Worm (Caenorhabditis elegans) whole organism, L2 larva: ENCODE data around the gene F09C8.1.

Experiments
- F13H6.1 ChIP-seq: sonication (generic microtip); optimal IDR thresholded peaks from 2 replicates; lab custom pipeline; 2016; ENCODE audit warnings: missing genetic modification characterization, missing compliant biosample characterization
- R02D3.7 ChIP-seq: fragments of 150-350 bp; optimal IDR thresholded peaks from 2 replicates; lab custom pipeline; 2014; ENCODE audit warnings: missing biosample characterization, missing genetic modification characterization
- Y55F3AM.14 ChIP-seq: fragments of 200-800 bp; sonication (Bioruptor generic); optimal IDR thresholded peaks from 2 replicates; lab custom pipeline; 2018; ENCODE audit warnings: mild to moderate bottlenecking, missing genetic modification characterization, missing compliant biosample characterization
- ZK546.5 ChIP-seq: sonication (generic microtip); optimal IDR thresholded peaks from 2 replicates; lab custom pipeline; 2017; ENCODE audit warnings: missing biosample characterization, missing genetic modification characterization
- alr-1 ChIP-seq: fragments of 150-350 bp; optimal IDR thresholded peaks from 2 replicates; lab custom pipeline; 2014; ENCODE audit warnings: missing biosample characterization, missing genetic modification characterization
- ama-1 ChIP-seq: fragments of 150-350 bp; optimal IDR thresholded peaks from 2 replicates; lab custom pipeline; 2018; ENCODE audit warnings: inconsistent platforms
- blmp-1 ChIP-seq: sonication (generic microtip); optimal IDR thresholded peaks from 2 replicates; lab custom pipeline; 2017; ENCODE audit warnings: missing genetic modification characterization, mild to moderate bottlenecking, missing compliant biosample characterization, antibody characterized with exemption, moderate library complexity; ENCODE audit not compliant: insufficient read depth
- ceh-16 ChIP-seq: fragments of 150-350 bp; optimal IDR thresholded peaks from 2 replicates; lab custom pipeline; 2014; ENCODE audit warnings: missing biosample characterization, missing genetic modification characterization
- ceh-82 ChIP-seq: fragments of 150-350 bp; optimal IDR thresholded peaks from 2 replicates; lab custom pipeline; 2014; ENCODE audit warnings: missing biosample characterization, missing genetic modification characterization
- dmd-4 ChIP-seq: sonication (generic microtip); optimal IDR thresholded peaks from 2 replicates; lab custom pipeline; 2017; ENCODE audit warnings: missing biosample characterization, missing genetic modification characterization
- egl-27 ChIP-seq: sonication (generic microtip); optimal IDR thresholded peaks from 3 replicates; lab custom pipeline; 2017; ENCODE audit warnings: missing biosample characterization, missing genetic modification reagents, missing genetic modification characterization
- elt-1 ChIP-seq: fragments of 150-350 bp; optimal IDR thresholded peaks from 2 replicates; lab custom pipeline; 2014; ENCODE audit warnings: missing biosample characterization, missing genetic modification characterization
- elt-3 ChIP-seq: sonication (generic microtip); optimal IDR thresholded peaks from 2 replicates; lab custom pipeline; 2017; ENCODE audit warnings: missing biosample characterization, missing genetic modification characterization
- fos-1 ChIP-seq: fragments of 150-350 bp; optimal IDR thresholded peaks from 2 replicates; lab custom pipeline; 2014; ENCODE audit warnings: missing biosample characterization, missing genetic modification characterization
- gmeb-1 ChIP-seq: fragments of 150-350 bp; optimal IDR thresholded peaks from 2 replicates; lab custom pipeline; 2014; ENCODE audit warnings: missing biosample characterization, missing genetic modification characterization
- lin-11 ChIP-seq: fragments of 150-350 bp; sonication (generic microtip); optimal IDR thresholded peaks from 2 replicates; lab custom pipeline; 2014; ENCODE audit warnings: missing biosample characterization, missing genetic modification characterization, inconsistent platforms, mixed read lengths
- lin-13 ChIP-seq: fragments of 150-350 bp; optimal IDR thresholded peaks from 2 replicates; lab custom pipeline; 2014; ENCODE audit warnings: missing biosample characterization, missing genetic modification reagents, missing genetic modification characterization
- lin-39 ChIP-seq: fragments of 150-350 bp; optimal IDR thresholded peaks from 2 replicates; lab custom pipeline; 2014; ENCODE audit warnings: missing biosample characterization, missing genetic modification reagents, missing genetic modification characterization
- lsy-2 ChIP-seq, 2 experiments: fragments of 150-350 bp in 1 of 2; sonication (generic microtip) in 1 of 2; optimal IDR thresholded peaks; 2 replicates each; lab custom pipeline; 2014 to 2017; ENCODE audit warnings: missing biosample characterization in 2 of 2, missing genetic modification characterization in 2 of 2
- mab-5 ChIP-seq: fragments of 150-350 bp; optimal IDR thresholded peaks from 2 replicates; lab custom pipeline; 2014; ENCODE audit warnings: missing biosample characterization, missing genetic modification characterization
- nhr-12 ChIP-seq: fragments of 150-350 bp; optimal IDR thresholded peaks from 2 replicates; lab custom pipeline; 2014; ENCODE audit warnings: missing biosample characterization, missing genetic modification characterization
- nhr-129 ChIP-seq: fragments of 150-350 bp; optimal IDR thresholded peaks from 2 replicates; lab custom pipeline; 2014; ENCODE audit warnings: missing biosample characterization, missing genetic modification characterization
- nhr-21 ChIP-seq: fragments of 150-350 bp; optimal IDR thresholded peaks from 2 replicates; lab custom pipeline; 2014; ENCODE audit warnings: missing biosample characterization, missing genetic modification characterization
- nhr-237 ChIP-seq: fragments of 150-350 bp; optimal IDR thresholded peaks from 2 replicates; lab custom pipeline; 2014; ENCODE audit warnings: missing biosample characterization, missing genetic modification characterization
- nhr-25 ChIP-seq: fragments of 150-350 bp; sonication (generic microtip); optimal IDR thresholded peaks from 3 replicates; lab custom pipeline; 2014; ENCODE audit warnings: missing biosample characterization, missing genetic modification characterization
- nhr-6 ChIP-seq: fragments of 150-350 bp; optimal IDR thresholded peaks from 2 replicates; lab custom pipeline; 2014; ENCODE audit warnings: missing biosample characterization, missing genetic modification characterization
- peb-1 ChIP-seq: fragments of 150-350 bp; optimal IDR thresholded peaks from 2 replicates; lab custom pipeline; 2014; ENCODE audit warnings: missing biosample characterization, missing genetic modification characterization
- sem-4 ChIP-seq: fragments of 150-350 bp; optimal IDR thresholded peaks from 2 replicates; lab custom pipeline; 2014; ENCODE audit warnings: missing biosample characterization, missing genetic modification reagents, missing genetic modification characterization
- skn-1 ChIP-seq: sonication (generic microtip); optimal IDR thresholded peaks from 2 replicates; lab custom pipeline; 2017; ENCODE audit warnings: missing biosample characterization, missing genetic modification characterization
- sma-3 ChIP-seq: sonication (generic microtip); optimal IDR thresholded peaks from 2 replicates; lab custom pipeline; 2016; ENCODE audit warnings: missing genetic modification reagents, missing genetic modification characterization, missing compliant biosample characterization
- sma-9 ChIP-seq, 2 experiments: fragments of 150-350 bp in 1 of 2; sonication (generic microtip) in 1 of 2; optimal IDR thresholded peaks; 2 replicates each; lab custom pipeline; 2014 to 2016; ENCODE audit warnings: missing genetic modification characterization in 2 of 2, mild to moderate bottlenecking in 1 of 2, missing biosample characterization in 1 of 2, missing compliant biosample characterization in 1 of 2, missing genetic modification reagents in 1 of 2, moderate library complexity in 1 of 2
- snpc-4 ChIP-seq: fragments of 150-350 bp; optimal IDR thresholded peaks from 2 replicates; lab custom pipeline; 2014; ENCODE audit warnings: missing biosample characterization, missing genetic modification characterization
- unc-39 ChIP-seq: fragments of 150-350 bp; optimal IDR thresholded peaks from 2 replicates; lab custom pipeline; 2014; ENCODE audit warnings: missing biosample characterization, missing genetic modification characterization
- unc-62 ChIP-seq: fragments of 150-350 bp; optimal IDR thresholded peaks from 2 replicates; lab custom pipeline; 2014; ENCODE audit warnings: missing biosample characterization, missing genetic modification reagents, missing genetic modification characterization
- zag-1 ChIP-seq: fragments of 150-350 bp; optimal IDR thresholded peaks from 2 replicates; lab custom pipeline; 2014; ENCODE audit warnings: missing biosample characterization, missing genetic modification characterization
- ztf-1 ChIP-seq: fragments of 200-800 bp; sonication (Bioruptor generic); conservative IDR thresholded peaks from 2 replicates; pipeline ENCODE4 v1.3.6; 2022; ENCODE audit warnings: missing genetic modification characterization, missing compliant biosample characterization
- ztf-4 ChIP-seq: fragments of 150-350 bp; optimal IDR thresholded peaks from 2 replicates; lab custom pipeline; 2014; ENCODE audit warnings: missing biosample characterization, missing genetic modification characterization

Gene F09C8.1

DNA sequence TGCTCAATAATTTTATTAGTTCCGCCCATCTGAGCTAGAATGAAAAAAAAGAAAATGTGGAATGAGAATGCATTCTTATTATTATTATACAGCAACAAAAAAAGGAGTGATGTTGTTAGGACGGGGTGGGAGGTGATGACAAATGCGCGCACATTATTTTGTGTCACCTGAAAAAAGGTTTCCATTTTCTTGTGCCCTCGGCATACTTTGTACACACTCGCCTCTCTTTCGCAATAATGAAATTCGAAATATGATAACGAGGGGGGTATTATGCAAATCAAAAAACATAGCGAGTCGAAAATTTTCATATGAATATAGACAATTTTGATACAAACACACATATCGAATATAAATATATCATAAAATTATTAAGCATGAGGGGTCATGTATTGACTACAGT lies 4.0 kb downstream of the F09C8.1 start:
- TF ChIP-seq ceh-82 (tag; lab: Kevin White, UChicago) (no peak), F13H6.1 (tag; lab: Kevin White, UChicago) (no peak), dmd-4 (no peak), skn-1 (peak; percentile 40), alr-1 (no peak), lin-13 (GFP tag; lab: Kevin White, UChicago) (no peak), lin-39 (no peak), ama-1 (no peak), egl-27 (tag; lab: Kevin White, UChicago) (no peak), sem-4 (tag; lab: Kevin White, UChicago) (no peak), zag-1 (tag; lab: Kevin White, UChicago) (no peak), Y55F3AM.14 (GFP tag; lab: Kevin White, UChicago) (no peak), ceh-16 (tag; lab: Kevin White, UChicago) (no peak), nhr-6 (tag; lab: Kevin White, UChicago) (no peak), nhr-237 (tag; lab: Kevin White, UChicago) (no peak), nhr-129 (tag; lab: Kevin White, UChicago) (no peak), blmp-1 (tag; lab: Kevin White, UChicago) (no peak), fos-1 (tag; lab: Kevin White, UChicago) (peak; percentile 2)

- TF ChIP-seq snpc-4 (tag; lab: Kevin White, UChicago) (peak; percentile 15), ZK546.5 (tag; lab: Kevin White, UChicago) (no peak), ztf-1 (no peak)
- TF ChIP-seq, all 48 proteins: peak for 1
These were observed 5.8 kb downstream of the F09C8.1 start for ce11 chrX:16157499-16157898.

- TF ChIP-seq nhr-25 (tag; lab: Kevin White, UChicago), result peak; percentile 48
- TF ChIP-seq nhr-129 (tag; lab: Kevin White, UChicago), result peak; percentile 47
- no peak for TF ChIP-seq nhr-237 (tag; lab: Kevin White, UChicago)
- peak; percentile 46 for TF ChIP-seq sma-3
- peak; percentile 77 for TF ChIP-seq nhr-21 (tag; lab: Kevin White, UChicago)
- TF ChIP-seq ceh-16 (tag; lab: Kevin White, UChicago), result peak; percentile 48
- TF ChIP-seq nhr-12 (tag; lab: Kevin White, UChicago), result no peak
- peak; percentile 52 for TF ChIP-seq sem-4 (tag; lab: Kevin White, UChicago)
- peak; percentile 23 for TF ChIP-seq elt-1 (tag; lab: Kevin White, UChicago)
- TF ChIP-seq fos-1 (tag; lab: Kevin White, UChicago), result peak; percentile 31
- TF ChIP-seq sma-9 (GFP tag; optimal IDR thresholded peaks at IDR 0.05; lab: Kevin White, UChicago), result peak; percentile 71
- TF ChIP-seq sma-9 (tag; optimal IDR thresholded peaks at IDR 0.05; lab: Kevin White, UChicago), result no peak
- no peak for TF ChIP-seq ama-1
- TF ChIP-seq peb-1, result peak; percentile 57
These were observed 6.4 kb downstream of the F09C8.1 start for ce11 chrX:16156891-16157290.

- TF ChIP-seq gmeb-1 (tag; lab: Kevin White, UChicago), result no peak
- no peak for TF ChIP-seq elt-3 (tag; lab: Kevin White, UChicago)
- peak; percentile 18 for TF ChIP-seq sma-9 (GFP tag; optimal IDR thresholded peaks at IDR 0.05; lab: Kevin White, UChicago)
- TF ChIP-seq sma-9 (tag; optimal IDR thresholded peaks at IDR 0.05; lab: Kevin White, UChicago), result no peak
- no peak for TF ChIP-seq ztf-4 (tag; lab: Kevin White, UChicago)
- TF ChIP-seq R02D3.7 (tag; lab: Kevin White, UChicago), result no peak
- no peak for TF ChIP-seq nhr-21 (tag; lab: Kevin White, UChicago)
- no peak for TF ChIP-seq fos-1 (tag; lab: Kevin White, UChicago)
- no peak for TF ChIP-seq nhr-237 (tag; lab: Kevin White, UChicago)
- no peak for TF ChIP-seq ama-1
- TF ChIP-seq lsy-2 (tag; optimal IDR thresholded peaks at IDR 0.05; lab: Kevin White, UChicago), result peak in 1 of 2 experiments; percentile 21
- TF ChIP-seq mab-5 (tag; lab: Kevin White, UChicago), result no peak
- no peak for TF ChIP-seq unc-62 (GFP tag; lab: Kevin White, UChicago)
- TF ChIP-seq nhr-25 (tag; lab: Kevin White, UChicago), result no peak
- TF ChIP-seq lin-13 (GFP tag; lab: Kevin White, UChicago), result no peak
- peak; percentile 0 for TF ChIP-seq lin-11 (tag; lab: Kevin White, UChicago)
- TF ChIP-seq unc-39 (tag; lab: Kevin White, UChicago), result no peak
These were observed 7.9 kb downstream of the F09C8.1 start for ce11 chrX:16155216-16155991.
